Worm (Caenorhabditis elegans) whole organism, young adult: Measurements from ENCODE around the gene F53B7.4.

Source experiments
- F33H1.4 ChIP-seq: fragments of 200-800 bp; sonication (Bioruptor generic); IDR thresholded peaks from 2 replicates; pipeline ENCODE4 v1.3.6; 2022; ENCODE audit warnings: missing genetic modification reagents, missing genetic modification characterization, missing compliant biosample characterization
- T26A5.8 ChIP-seq: sonication (generic microtip); optimal IDR thresholded peaks from 2 replicates; lab custom pipeline; 2016; ENCODE audit warnings: missing genetic modification characterization, missing compliant biosample characterization
- ZK185.1 ChIP-seq: sonication (generic microtip); optimal IDR thresholded peaks from 2 replicates; lab custom pipeline; 2016; ENCODE audit warnings: mild to moderate bottlenecking, missing genetic modification characterization, missing compliant biosample characterization; ENCODE audit not compliant: poor library complexity, severe bottlenecking
- ets-4 ChIP-seq: fragments of 200-800 bp; sonication (Bioruptor generic); optimal IDR thresholded peaks from 2 replicates; lab custom pipeline; 2018; ENCODE audit warnings: mild to moderate bottlenecking, missing genetic modification characterization, missing compliant biosample characterization
- him-1 ChIP-seq: sonication (generic microtip); optimal IDR thresholded peaks from 2 replicates; lab custom pipeline; 2016; ENCODE audit warnings: missing genotype, missing genetic modification reagents, missing genetic modification characterization, missing compliant biosample characterization
- madf-6 ChIP-seq: fragments of 200-800 bp; sonication (Bioruptor generic); IDR thresholded peaks from 2 replicates; pipeline ENCODE4 v1.3.6; 2022; ENCODE audit warnings: missing genetic modification reagents, missing genetic modification characterization, missing compliant biosample characterization
- mel-28 ChIP-seq: sonication (generic microtip); optimal IDR thresholded peaks from 2 replicates; lab custom pipeline; 2016; ENCODE audit warnings: borderline replicate concordance, mild to moderate bottlenecking, missing genetic modification characterization, missing compliant biosample characterization
- nfyb-1 ChIP-seq: fragments of 200-800 bp; sonication (Bioruptor generic); IDR thresholded peaks from 2 replicates; pipeline ENCODE4 v1.3.6; 2022; ENCODE audit warnings: missing genetic modification reagents, missing genetic modification characterization, missing compliant biosample characterization
- snpc-1.1 ChIP-seq: sonication (generic microtip); optimal IDR thresholded peaks from 2 replicates; lab custom pipeline; 2017; ENCODE audit warnings: missing genetic modification characterization, mild to moderate bottlenecking, missing compliant biosample characterization, antibody characterized with exemption, moderate library complexity, missing genotype, missing genetic modification reagents; ENCODE audit not compliant: insufficient read depth
- snpc-3.4 ChIP-seq: sonication (generic microtip); optimal IDR thresholded peaks from 2 replicates; lab custom pipeline; 2017; ENCODE audit warnings: missing genetic modification characterization, mild to moderate bottlenecking, missing compliant biosample characterization, antibody characterized with exemption, moderate library complexity, missing genotype, missing genetic modification reagents
- tbp1 ChIP-seq: fragments of 200-800 bp; sonication (Bioruptor generic); optimal IDR thresholded peaks from 2 replicates; lab custom pipeline; 2018; ENCODE audit warnings: mild to moderate bottlenecking, missing genetic modification characterization, missing compliant biosample characterization

DNA sequence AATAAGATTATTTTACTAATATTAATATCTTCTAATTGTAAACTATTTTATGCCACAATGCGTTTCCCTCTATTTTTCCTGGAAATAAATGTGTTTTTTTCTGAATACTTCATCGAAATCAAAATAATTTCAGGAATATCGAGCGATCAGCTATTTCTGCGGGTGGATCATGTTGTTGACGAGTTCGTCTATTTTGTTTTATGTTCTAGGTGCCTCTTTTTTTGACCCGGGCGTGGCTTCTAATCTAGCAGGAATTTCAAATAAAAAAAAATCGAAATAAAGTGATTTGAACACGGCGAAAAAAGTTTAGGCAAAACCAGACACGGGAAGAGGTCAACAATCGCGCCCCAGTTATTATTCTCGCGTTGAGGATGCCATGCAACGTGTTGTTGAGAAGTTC lies 49.6 kb upstream of the F53B7.4 start, which contains the start of gene T04C12.33:
- TF ChIP-seq snpc-1.1 = no peak
- no peak for TF ChIP-seq ZK185.1 (tag; lab: Kevin White, UChicago)
- no peak for TF ChIP-seq snpc-3.4
- TF ChIP-seq tbp1 (GFP tag; lab: Kevin White, UChicago) = no peak
- TF ChIP-seq madf-6 (GFP tag; lab: Robert Waterston, UW) = no peak
- no peak for TF ChIP-seq ets-4 (GFP tag; lab: Kevin White, UChicago)
- TF ChIP-seq nfyb-1 (GFP tag; lab: Robert Waterston, UW) = no peak
- TF ChIP-seq F33H1.4 (GFP tag; lab: Robert Waterston, UW) = no peak
- no peak for TF ChIP-seq T26A5.8 (tag; lab: Kevin White, UChicago)
- TF ChIP-seq mel-28 (tag; lab: Kevin White, UChicago) = no peak
- no peak for TF ChIP-seq him-1
